Worm (Caenorhabditis elegans) whole organism, L3 larva: Measurements from ENCODE around the gene ZK470.2.

Experiments
- ZK546.5 ChIP-seq: sonication (generic microtip); optimal IDR thresholded peaks from 2 replicates; lab custom pipeline; 2017; ENCODE audit warnings: missing biosample characterization, missing genetic modification characterization
- aly-2 ChIP-seq: fragments of 150-350 bp; optimal IDR thresholded peaks from 2 replicates; lab custom pipeline; 2014; ENCODE audit warnings: missing biosample characterization, missing genetic modification characterization
- ceh-28 ChIP-seq: fragments of 150-350 bp; optimal IDR thresholded peaks from 2 replicates; lab custom pipeline; 2014; ENCODE audit warnings: missing biosample characterization, missing genetic modification reagents, missing genetic modification characterization
- ceh-82 ChIP-seq: fragments of 150-350 bp; optimal IDR thresholded peaks from 2 replicates; lab custom pipeline; 2014; ENCODE audit warnings: missing biosample characterization, missing genetic modification characterization
- daf-12 ChIP-seq: fragments of 150-350 bp; optimal IDR thresholded peaks from 2 replicates; lab custom pipeline; 2014; ENCODE audit warnings: missing biosample characterization, missing genetic modification reagents, missing genetic modification characterization
- egl-5 ChIP-seq: fragments of 150-350 bp; optimal IDR thresholded peaks from 2 replicates; lab custom pipeline; 2017; ENCODE audit warnings: missing biosample characterization, missing genetic modification reagents, missing genetic modification characterization, inconsistent platforms
- elt-2 ChIP-seq: sonication (generic microtip); optimal IDR thresholded peaks from 2 replicates; lab custom pipeline; 2016; ENCODE audit warnings: missing genetic modification reagents, mild to moderate bottlenecking, missing genetic modification characterization, missing compliant biosample characterization
- elt-3 ChIP-seq, 3 experiments: fragments of 150-350 bp in 1 of 3; sonication (generic microtip) in 2 of 3; optimal IDR thresholded peaks; 2 replicates in 2 of 3; 4 replicates in 1 of 3; lab custom pipeline; 2014 to 2017; ENCODE audit warnings: missing biosample characterization in 3 of 3, missing genetic modification characterization in 3 of 3
- eor-1 ChIP-seq, 2 experiments: fragments of 150-350 bp; optimal IDR thresholded peaks; 2 replicates each; lab custom pipeline; 2014 to 2018; ENCODE audit warnings: missing biosample characterization in 2 of 2, missing genetic modification characterization in 2 of 2
- fos-1 ChIP-seq: fragments of 150-350 bp; optimal IDR thresholded peaks from 2 replicates; lab custom pipeline; 2014; ENCODE audit warnings: missing biosample characterization, missing genetic modification characterization
- jun-1 ChIP-seq: fragments of 150-350 bp; optimal IDR thresholded peaks from 2 replicates; lab custom pipeline; 2014; ENCODE audit warnings: missing biosample characterization, missing genetic modification reagents, missing genetic modification characterization
- lin-39 ChIP-seq: fragments of 150-350 bp; optimal IDR thresholded peaks from 2 replicates; lab custom pipeline; 2018; ENCODE audit warnings: missing biosample characterization, missing genetic modification reagents, missing genetic modification characterization
- lsy-12 ChIP-seq: sonication (generic microtip); optimal IDR thresholded peaks from 2 replicates; lab custom pipeline; 2016; ENCODE audit warnings: mild to moderate bottlenecking, missing genetic modification characterization, missing compliant biosample characterization
- mdl-1 ChIP-seq: fragments of 150-350 bp; optimal IDR thresholded peaks from 2 replicates; lab custom pipeline; 2014; ENCODE audit warnings: missing biosample characterization, missing genetic modification characterization
- mml-1 ChIP-seq: fragments of 150-350 bp; sonication (generic microtip); optimal IDR thresholded peaks from 3 replicates; lab custom pipeline; 2014; ENCODE audit warnings: missing biosample characterization, missing genetic modification characterization
- nhr-12 ChIP-seq: fragments of 150-350 bp; optimal IDR thresholded peaks from 2 replicates; lab custom pipeline; 2014; ENCODE audit warnings: missing biosample characterization, missing genetic modification characterization
- nhr-23 ChIP-seq: fragments of 150-350 bp; optimal IDR thresholded peaks from 2 replicates; lab custom pipeline; 2014; ENCODE audit warnings: missing biosample characterization, missing genetic modification reagents, missing genetic modification characterization
- nhr-237 ChIP-seq: fragments of 150-350 bp; optimal IDR thresholded peaks from 2 replicates; lab custom pipeline; 2014; ENCODE audit warnings: missing biosample characterization, missing genetic modification characterization
- nhr-25 ChIP-seq: sonication (generic microtip); optimal IDR thresholded peaks from 2 replicates; lab custom pipeline; 2017; ENCODE audit warnings: missing biosample characterization, missing genetic modification characterization
- nhr-28 ChIP-seq: fragments of 150-350 bp; optimal IDR thresholded peaks from 2 replicates; lab custom pipeline; 2014; ENCODE audit warnings: missing biosample characterization, missing genetic modification characterization
- nhr-43 ChIP-seq: sonication (generic microtip); optimal IDR thresholded peaks from 2 replicates; lab custom pipeline; 2016; ENCODE audit warnings: mild to moderate bottlenecking, missing genetic modification characterization, missing compliant biosample characterization; ENCODE audit not compliant: poor library complexity, severe bottlenecking
- nhr-67 ChIP-seq: fragments of 150-350 bp; optimal IDR thresholded peaks from 2 replicates; lab custom pipeline; 2014; ENCODE audit warnings: missing biosample characterization, missing genetic modification characterization
- nhr-76 ChIP-seq: fragments of 150-350 bp; sonication (generic microtip); optimal IDR thresholded peaks from 5 replicates; lab custom pipeline; 2014; ENCODE audit warnings: missing biosample characterization, missing genetic modification characterization
- nhr-77 ChIP-seq: fragments of 150-350 bp; optimal IDR thresholded peaks from 2 replicates; lab custom pipeline; 2014; ENCODE audit warnings: missing biosample characterization, missing genetic modification characterization
- pha-4 ChIP-seq: fragments of 150-350 bp; optimal IDR thresholded peaks from 2 replicates; lab custom pipeline; 2014; ENCODE audit warnings: missing biosample characterization, missing genetic modification reagents, missing genetic modification characterization
- sea-2 ChIP-seq: fragments of 150-350 bp; sonication (generic microtip); optimal IDR thresholded peaks from 4 replicates; lab custom pipeline; 2014; ENCODE audit warnings: missing biosample characterization, missing genetic modification reagents, missing genetic modification characterization
- skn-1 ChIP-seq: fragments of 150-350 bp; optimal IDR thresholded peaks from 2 replicates; lab custom pipeline; 2014; ENCODE audit warnings: missing biosample characterization, missing genetic modification characterization
- snpc-4 ChIP-seq: fragments of 150-350 bp; optimal IDR thresholded peaks from 2 replicates; lab custom pipeline; 2014; ENCODE audit warnings: missing biosample characterization, missing genetic modification characterization
- tbx-2 ChIP-seq: sonication (generic microtip); optimal IDR thresholded peaks from 2 replicates; lab custom pipeline; 2016; ENCODE audit warnings: mild to moderate bottlenecking, missing genetic modification characterization, missing compliant biosample characterization
- unc-62 ChIP-seq: fragments of 150-350 bp; sonication (generic microtip); optimal IDR thresholded peaks from 4 replicates; lab custom pipeline; 2014; ENCODE audit warnings: missing biosample characterization, missing genetic modification reagents, missing genetic modification characterization
- ztf-4 ChIP-seq: fragments of 150-350 bp; optimal IDR thresholded peaks from 2 replicates; lab custom pipeline; 2014; ENCODE audit warnings: missing biosample characterization, missing genetic modification characterization

Gene ZK470.2

DNA sequence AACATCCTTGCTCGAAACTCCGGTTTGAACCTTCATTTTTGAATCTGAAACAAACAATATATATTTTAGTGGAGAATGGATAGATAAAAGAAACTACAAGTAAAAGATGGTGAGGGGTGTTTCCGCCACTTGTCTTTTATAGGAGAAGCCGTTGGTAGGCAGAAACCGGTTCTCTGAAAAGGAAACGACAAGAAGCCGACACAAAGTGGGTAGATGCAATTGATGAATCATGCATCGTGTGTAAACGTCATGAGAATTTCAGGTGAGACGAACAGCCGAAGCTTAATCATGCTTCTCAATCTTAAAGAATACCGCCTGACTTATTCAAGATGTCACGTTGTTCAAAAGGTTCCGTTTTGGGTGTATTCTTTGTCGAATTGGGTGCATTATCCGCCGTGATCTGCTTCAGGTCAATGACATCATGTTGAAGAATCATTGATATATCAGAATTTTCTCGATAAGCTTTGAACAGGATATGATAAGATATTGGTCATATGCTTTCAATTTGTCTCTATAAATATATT, 32.8 kb upstream of the ZK470.2 start, which contains the start of gene R02E4.3 (continued):
- TF ChIP-seq jun-1 (tag; lab: Kevin White, UChicago) (no peak), nhr-76 (tag; lab: Kevin White, UChicago) (no peak), tbx-2 (tag; lab: Kevin White, UChicago) (peak; percentile 34)

DNA sequence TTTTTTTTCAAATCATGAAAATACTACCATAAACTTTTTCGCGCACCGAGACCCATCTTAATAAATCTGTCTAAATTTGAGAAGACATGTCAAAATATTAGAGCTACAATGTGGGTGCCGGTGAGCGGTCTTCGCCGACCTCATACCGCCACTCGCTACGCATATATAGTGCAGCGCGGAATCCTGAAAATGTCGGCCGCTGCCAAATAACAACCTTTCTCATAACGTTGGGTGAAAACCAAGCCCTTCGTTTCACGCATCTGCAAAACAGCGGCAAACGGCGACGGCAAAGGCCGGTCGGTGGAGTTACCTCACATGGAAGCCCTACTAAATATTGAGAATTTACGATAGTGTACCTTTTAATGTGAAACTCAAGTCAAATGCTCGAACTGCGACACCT, 31.9 kb upstream of the ZK470.2 start:
- no peak for TF ChIP-seq egl-5
- no peak for TF ChIP-seq mml-1 (tag; lab: Kevin White, UChicago)
- TF ChIP-seq ZK546.5: no peak
- TF ChIP-seq nhr-67 (tag; lab: Kevin White, UChicago): no peak
- TF ChIP-seq snpc-4 (tag; lab: Kevin White, UChicago): peak; percentile 71

DNA sequence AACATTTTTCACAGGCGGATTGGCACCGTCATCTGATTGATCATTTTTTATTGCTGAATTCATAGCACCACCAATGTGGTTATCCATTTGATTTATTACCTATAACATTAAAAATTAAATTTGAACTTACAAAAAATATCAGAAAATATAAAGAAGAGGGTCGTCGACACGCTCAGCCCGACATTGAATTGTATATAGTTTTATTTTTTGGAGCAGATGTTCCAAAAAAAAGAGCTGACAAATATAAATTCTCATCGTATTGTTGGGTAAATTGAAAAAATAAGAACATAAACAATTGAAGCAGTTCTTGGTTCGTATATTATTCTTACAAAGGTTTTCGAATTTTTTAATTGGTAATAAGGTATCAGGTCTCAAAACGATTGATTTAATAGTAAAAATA, 30.5 kb upstream of the ZK470.2 start, which contains the start of gene R02E4.1:
Gene R02E4.1, minus strand, starts transcription at position 101 of the 400 bp plus-strand sequence.
- TF ChIP-seq elt-3 (tag; optimal IDR thresholded peaks at IDR 0.05; lab: Kevin White, UChicago) (no peak), lsy-12 (tag; lab: Kevin White, UChicago) (no peak), egl-5 (no peak), sea-2 (GFP tag; lab: Kevin White, UChicago) (no peak), fos-1 (tag; lab: Kevin White, UChicago) (no peak), nhr-28 (tag; lab: Kevin White, UChicago) (no peak), unc-62 (GFP tag; lab: Kevin White, UChicago) (no peak), nhr-237 (tag; lab: Kevin White, UChicago) (no peak)

- TF ChIP-seq nhr-77 (tag; lab: Kevin White, UChicago) (no peak), elt-2 (tag; lab: Kevin White, UChicago) (no peak), daf-12 (tag; lab: Kevin White, UChicago) (no peak), tbx-2 (tag; lab: Kevin White, UChicago) (no peak), jun-1 (tag; lab: Kevin White, UChicago) (no peak), ztf-4 (tag; lab: Kevin White, UChicago) (no peak), nhr-28 (tag; lab: Kevin White, UChicago) (no peak), lin-39 (tag; lab: Kevin White, UChicago) (no peak), nhr-237 (tag; lab: Kevin White, UChicago) (no peak), lsy-12 (tag; lab: Kevin White, UChicago) (no peak), pha-4 (no peak), ceh-28 (no peak), nhr-12 (no peak), mdl-1 (tag; lab: Kevin White, UChicago) (no peak)
- TF ChIP-seq, all 47 proteins: peak for 0
These were observed 28.0 kb upstream of the ZK470.2 start, which contains the start of gene R02E4.2 for ce11 chrX:4106896-4107505. TSS of gene R02E4.2 (plus strand) at chrX:4107455.

DNA sequence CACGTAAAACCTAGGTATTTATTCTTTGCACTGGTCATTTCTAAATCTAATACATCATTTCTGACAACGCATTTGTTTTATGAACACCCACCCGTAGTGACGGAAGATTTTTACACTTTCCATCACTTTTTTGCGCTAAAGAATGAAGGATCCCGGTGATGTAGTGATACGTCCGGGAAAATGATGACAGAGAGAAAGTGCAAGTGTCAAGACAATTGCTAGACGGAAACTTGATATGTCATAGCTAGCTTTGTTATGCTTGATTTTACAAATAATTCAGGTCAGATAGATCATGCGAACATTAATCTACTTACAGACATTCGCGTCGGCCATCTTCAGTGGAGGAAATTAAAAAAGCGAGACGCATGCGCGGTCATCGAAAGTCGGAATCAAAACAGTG, 25.0 kb upstream of the ZK470.2 start:
- peak; percentile 4 for TF ChIP-seq nhr-23 (tag; lab: Kevin White, UChicago)
- TF ChIP-seq elt-3 (tag; optimal IDR thresholded peaks at IDR 0.05; lab: Kevin White, UChicago): peak in 1 of 3 experiments; percentile 19
- TF ChIP-seq ceh-82 (tag; lab: Kevin White, UChicago): no peak

ce11 chrX:4111416-4111815, 23.5 kb upstream of the ZK470.2 start, which contains the start of gene F09F9.2:
TSS of gene F09F9.2 (minus strand) at chrX:4111440.
- TF ChIP-seq mml-1 (tag; lab: Kevin White, UChicago): no peak
- no peak for TF ChIP-seq eor-1 (tag; optimal IDR thresholded peaks at IDR 0.05; lab: Kevin White, UChicago)
- no peak for TF ChIP-seq nhr-28 (tag; lab: Kevin White, UChicago)
- no peak for TF ChIP-seq skn-1 (tag; lab: Kevin White, UChicago)
- TF ChIP-seq nhr-25 (tag; lab: Kevin White, UChicago): no peak
- peak; percentile 54 for TF ChIP-seq nhr-43 (tag; lab: Kevin White, UChicago)
- TF ChIP-seq nhr-23 (tag; lab: Kevin White, UChicago): peak; percentile 12
- TF ChIP-seq aly-2: no peak
- no peak for TF ChIP-seq daf-12 (tag; lab: Kevin White, UChicago)
- TF ChIP-seq ceh-28: no peak
- no peak for TF ChIP-seq fos-1 (tag; lab: Kevin White, UChicago)
